Worm (Caenorhabditis elegans) whole organism, L3 larva: Measurements from ENCODE around the gene nhr-255.

Experiments used
- nhr-77 ChIP-seq: fragments of 150-350 bp; optimal IDR thresholded peaks from 2 replicates; lab custom pipeline; 2014; ENCODE audit warnings: missing biosample characterization, missing genetic modification characterization
- pqm-1 ChIP-seq: fragments of 150-350 bp; optimal IDR thresholded peaks from 2 replicates; lab custom pipeline; 2017; ENCODE audit warnings: missing biosample characterization, missing genetic modification characterization, inconsistent platforms
- ztf-11 ChIP-seq: fragments of 150-350 bp; optimal IDR thresholded peaks from 2 replicates; lab custom pipeline; 2014; ENCODE audit warnings: missing biosample characterization, missing genetic modification characterization

ce11 chrX:15704579-15705110, 37.8 kb upstream of the nhr-255 start:
- no peak for TF ChIP-seq nhr-77 (tag; lab: Kevin White, UChicago)
- TF ChIP-seq ztf-11 (tag; lab: Kevin White, UChicago), result no peak
- TF ChIP-seq pqm-1 (tag; lab: Kevin White, UChicago), result peak; percentile 68
